Fruit fly (Drosophila melanogaster): Measurements from ENCODE around the gene CG15731.

Gene CG15731

DNA sequence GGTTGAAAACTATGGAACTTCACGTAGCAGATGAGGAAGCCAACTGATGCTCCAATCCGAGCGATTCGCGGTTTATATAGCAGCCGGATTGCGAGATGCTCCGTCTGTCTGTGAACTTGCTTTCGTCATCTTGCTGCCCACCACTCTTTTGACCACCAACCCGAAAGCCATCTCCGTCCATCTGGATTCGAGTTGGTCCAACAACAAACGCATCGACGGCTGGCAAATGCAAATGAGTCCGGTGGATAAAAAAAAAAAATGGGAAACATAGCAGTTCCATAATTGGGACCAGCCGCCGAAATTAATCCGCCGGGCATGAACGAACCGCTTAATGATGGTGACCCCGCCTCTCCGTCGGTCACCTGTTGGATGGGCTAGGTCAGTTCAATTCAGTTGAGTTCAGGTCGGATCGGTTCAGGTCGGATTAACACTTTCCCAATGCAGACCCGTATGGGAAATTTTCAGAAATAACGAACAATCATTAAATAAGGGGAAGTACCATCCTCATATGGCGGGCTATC is at the start of gene CG15731:
TSS of gene CG15731 (minus strand) at position 51 of the 521 bp plus-strand sequence.
- TF ChIP-seq bab1 (GFP tag; optimal IDR thresholded peaks at IDR 0.05) (no peak), CG5204 (GFP tag; optimal IDR thresholded peaks at IDR 0.05) (no peak), CG7045 (GFP tag; optimal IDR thresholded peaks at IDR 0.05) (no peak), toe (GFP tag; optimal IDR thresholded peaks at IDR 0.05) (no peak), tj (GFP tag; optimal IDR thresholded peaks at IDR 0.05) (no peak), CG14711 (tag; optimal IDR thresholded peaks at IDR 0.05) (no peak), CG33017 (tag; optimal IDR thresholded peaks at IDR 0.05) (no peak), CG11617 (GFP tag; optimal IDR thresholded peaks at IDR 0.05) (no peak), cic (GFP tag; optimal IDR thresholded peaks at IDR 0.05) (no peak), kay (GFP tag; ENCODE audit: borderline replicate concordance) (no peak), CG12768 (GFP tag; optimal IDR thresholded peaks at IDR 0.05) (no peak), Crg-1 (GFP tag; optimal IDR thresholded peaks at IDR 0.05) (no peak), Clk (GFP tag; optimal IDR thresholded peaks at IDR 0.05) (no peak), Hr96 (GFP tag; optimal IDR thresholded peaks at IDR 0.05) (no peak), CG7101 (tag; optimal IDR thresholded peaks at IDR 0.05) (no peak), Mnt (GFP tag; optimal IDR thresholded peaks at IDR 0.05) (no peak), pad (GFP tag; optimal IDR thresholded peaks at IDR 0.05) (no peak), cnc (optimal IDR thresholded peaks at IDR 0.05) (no peak), ovo (GFP tag; optimal IDR thresholded peaks at IDR 0.05) (no peak), CG1620 (GFP tag; optimal IDR thresholded peaks at IDR 0.05) (no peak)

DNA sequence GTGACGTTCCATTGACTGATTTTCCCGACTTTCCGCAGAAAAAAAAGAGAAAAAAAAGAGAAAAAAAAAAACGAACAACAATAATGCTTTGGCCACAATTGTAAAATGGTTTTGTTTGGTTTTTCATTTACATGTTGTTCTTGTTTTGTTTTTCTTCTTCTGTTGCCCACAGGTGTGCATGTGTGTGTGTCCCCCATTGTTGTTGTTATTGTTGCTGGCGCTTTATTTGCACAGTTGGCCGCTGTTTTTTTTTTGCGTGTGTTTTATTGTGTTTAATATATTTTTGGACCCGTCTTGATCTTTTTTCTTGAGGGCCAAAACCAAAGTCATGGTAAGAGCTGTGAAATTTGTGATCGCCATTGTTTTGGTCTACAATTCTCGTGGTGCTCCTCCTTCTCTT is 40.5 kb upstream of the CG15731 start:
- TF ChIP-seq tj (GFP tag; optimal IDR thresholded peaks at IDR 0.05) (no peak), pad (GFP tag; optimal IDR thresholded peaks at IDR 0.05) (no peak), cic (GFP tag; optimal IDR thresholded peaks at IDR 0.05) (no peak), CG12768 (GFP tag; optimal IDR thresholded peaks at IDR 0.05) (no peak), CG14711 (tag; optimal IDR thresholded peaks at IDR 0.05) (no peak), kay (GFP tag; ENCODE audit: borderline replicate concordance) (no peak), CG11617 (GFP tag; optimal IDR thresholded peaks at IDR 0.05) (no peak), Crg-1 (GFP tag; optimal IDR thresholded peaks at IDR 0.05) (no peak), CG7045 (GFP tag; optimal IDR thresholded peaks at IDR 0.05) (no peak), Hr96 (GFP tag; optimal IDR thresholded peaks at IDR 0.05) (no peak), CG7101 (tag; optimal IDR thresholded peaks at IDR 0.05) (no peak), CG1620 (GFP tag; optimal IDR thresholded peaks at IDR 0.05) (no peak), bab1 (GFP tag; optimal IDR thresholded peaks at IDR 0.05) (no peak)

DNA sequence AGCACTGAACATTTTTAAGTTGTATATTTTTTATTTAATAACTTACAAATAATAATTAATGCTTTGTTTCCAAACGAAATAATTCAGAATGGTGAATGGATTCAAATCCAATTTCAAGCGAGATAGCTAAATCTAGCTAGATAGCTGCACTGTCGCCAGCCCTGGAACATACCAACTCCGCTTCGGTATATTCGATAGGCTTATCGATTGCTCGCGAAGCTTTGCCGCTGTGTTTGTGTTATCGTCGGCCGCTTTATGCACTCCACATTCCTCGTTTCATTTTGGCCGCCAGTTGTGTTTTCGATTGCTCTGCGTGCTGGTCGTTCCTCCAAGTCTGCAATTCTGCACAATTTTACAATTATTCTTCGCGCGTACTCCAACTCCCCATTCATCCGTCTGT is 39.4 kb upstream of the CG15731 start, which contains the start of gene mdu:
TSS of gene mdu (plus strand) at position 259 of the 400 bp plus-strand sequence.
- TF ChIP-seq tj (GFP tag; optimal IDR thresholded peaks at IDR 0.05) (peak; percentile 19), kay (GFP tag; ENCODE audit: borderline replicate concordance) (no peak), bab1 (GFP tag; optimal IDR thresholded peaks at IDR 0.05) (peak; percentile 40), CG14711 (tag; optimal IDR thresholded peaks at IDR 0.05) (peak; percentile 50), toe (GFP tag; optimal IDR thresholded peaks at IDR 0.05) (no peak), cnc (optimal IDR thresholded peaks at IDR 0.05) (no peak), CG5204 (GFP tag; optimal IDR thresholded peaks at IDR 0.05) (peak; percentile 28)

DNA sequence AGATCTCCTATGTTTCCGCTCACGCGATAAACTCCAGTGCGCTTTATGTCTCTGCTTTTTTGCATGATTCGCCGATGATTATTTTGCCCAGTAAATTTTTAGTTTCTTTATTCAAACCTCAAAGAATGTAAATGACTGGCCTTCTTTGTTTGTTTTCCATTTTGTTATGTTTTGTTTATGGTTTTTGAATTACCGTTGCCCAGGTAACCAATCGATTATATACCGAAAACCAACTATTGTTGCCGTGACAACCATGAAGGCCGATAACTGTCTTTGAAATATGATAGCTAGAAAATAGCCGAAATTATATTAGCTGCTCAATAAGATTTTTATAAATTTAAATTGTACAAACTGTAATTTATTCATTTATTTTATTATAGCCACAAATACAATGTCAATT is 38.9 kb upstream of the CG15731 start, which contains the start of gene Mks1:
TSS of gene Mks1 (minus strand) at position 101 of the 400 bp plus-strand sequence.
- TF ChIP-seq kay (GFP tag; ENCODE audit: borderline replicate concordance) = no peak
- TF ChIP-seq CG7045 (GFP tag; optimal IDR thresholded peaks at IDR 0.05) = no peak
- TF ChIP-seq ovo (GFP tag; optimal IDR thresholded peaks at IDR 0.05) = no peak
- no peak for TF ChIP-seq CG33017 (tag; optimal IDR thresholded peaks at IDR 0.05)
- TF ChIP-seq CG7101 (tag; optimal IDR thresholded peaks at IDR 0.05) = no peak
- peak; percentile 66 for TF ChIP-seq CG14711 (tag; optimal IDR thresholded peaks at IDR 0.05)
- TF ChIP-seq Hr96 (GFP tag; optimal IDR thresholded peaks at IDR 0.05) = no peak
- no peak for TF ChIP-seq Clk (GFP tag; optimal IDR thresholded peaks at IDR 0.05)

DNA sequence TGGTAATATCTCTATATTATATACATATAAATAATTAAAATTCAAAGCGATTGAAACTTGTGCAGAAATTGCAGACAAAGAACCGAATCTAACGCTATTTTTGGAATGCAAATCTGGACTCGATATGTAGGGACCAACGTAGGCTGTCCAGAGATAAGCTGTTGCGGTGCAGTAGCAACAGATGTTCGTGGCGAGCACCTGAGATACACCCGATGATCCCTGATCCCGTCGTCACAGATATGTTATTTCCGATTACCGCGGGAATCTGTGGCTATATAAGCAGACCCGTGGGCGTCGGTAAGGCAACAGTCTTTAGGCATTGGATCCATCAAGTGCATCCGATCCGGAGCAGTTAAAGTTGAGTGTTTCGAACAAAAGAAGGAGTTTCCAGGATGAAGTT is 32.4 kb upstream of the CG15731 start, which contains the start of gene Lsp1alpha:
TSS of gene Lsp1alpha (plus strand) at position 301 of the 400 bp plus-strand sequence.
- no peak for TF ChIP-seq Hr96 (GFP tag; optimal IDR thresholded peaks at IDR 0.05)
- no peak for TF ChIP-seq pad (GFP tag; optimal IDR thresholded peaks at IDR 0.05)
- no peak for TF ChIP-seq Crg-1 (GFP tag; optimal IDR thresholded peaks at IDR 0.05)
- no peak for TF ChIP-seq CG12768 (GFP tag; optimal IDR thresholded peaks at IDR 0.05)
- TF ChIP-seq cic (GFP tag; optimal IDR thresholded peaks at IDR 0.05) = no peak
- no peak for TF ChIP-seq CG7045 (GFP tag; optimal IDR thresholded peaks at IDR 0.05)
- TF ChIP-seq toe (GFP tag; optimal IDR thresholded peaks at IDR 0.05) = no peak
- no peak for TF ChIP-seq CG14711 (tag; optimal IDR thresholded peaks at IDR 0.05)
- no peak for TF ChIP-seq tj (GFP tag; optimal IDR thresholded peaks at IDR 0.05)
- TF ChIP-seq CG33017 (tag; optimal IDR thresholded peaks at IDR 0.05) = no peak
- no peak for TF ChIP-seq CG7101 (tag; optimal IDR thresholded peaks at IDR 0.05)
- TF ChIP-seq bab1 (GFP tag; optimal IDR thresholded peaks at IDR 0.05) = no peak
- no peak for TF ChIP-seq cnc (optimal IDR thresholded peaks at IDR 0.05)
- TF ChIP-seq Mnt (GFP tag; optimal IDR thresholded peaks at IDR 0.05) = no peak
- no peak for TF ChIP-seq CG11617 (GFP tag; optimal IDR thresholded peaks at IDR 0.05)
- no peak for TF ChIP-seq CG1620 (GFP tag; optimal IDR thresholded peaks at IDR 0.05)
- TF ChIP-seq kay (GFP tag; ENCODE audit: borderline replicate concordance) = no peak
- no peak for TF ChIP-seq Clk (GFP tag; optimal IDR thresholded peaks at IDR 0.05)

DNA sequence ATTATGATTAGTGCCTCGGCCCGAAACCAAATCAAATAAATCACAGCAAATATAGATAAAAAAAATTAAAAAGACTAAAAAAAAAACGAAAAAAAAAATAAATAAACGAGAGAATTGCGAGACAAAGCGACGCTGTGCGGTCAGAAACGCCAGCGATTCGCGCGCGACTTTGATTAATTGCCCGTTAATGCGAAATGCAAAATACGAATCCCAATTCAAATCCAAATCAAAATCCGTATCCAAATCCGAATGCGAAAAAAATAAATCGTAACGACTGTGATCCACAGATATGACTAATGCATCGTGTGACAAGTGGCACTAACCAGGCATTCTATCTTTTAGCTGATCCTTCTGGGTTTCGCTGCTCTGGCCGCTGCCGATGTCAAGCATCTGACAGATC is 29.9 kb upstream of the CG15731 start:
- TF ChIP-seq CG33017 (tag; optimal IDR thresholded peaks at IDR 0.05) (no peak), ovo (GFP tag; optimal IDR thresholded peaks at IDR 0.05) (no peak), CG7101 (tag; optimal IDR thresholded peaks at IDR 0.05) (no peak), Clk (GFP tag; optimal IDR thresholded peaks at IDR 0.05) (no peak), CG14711 (tag; optimal IDR thresholded peaks at IDR 0.05) (no peak), tj (GFP tag; optimal IDR thresholded peaks at IDR 0.05) (no peak), cic (GFP tag; optimal IDR thresholded peaks at IDR 0.05) (no peak), kay (GFP tag; ENCODE audit: borderline replicate concordance) (no peak), Mnt (GFP tag; optimal IDR thresholded peaks at IDR 0.05) (no peak), bab1 (GFP tag; optimal IDR thresholded peaks at IDR 0.05) (no peak), CG5204 (GFP tag; optimal IDR thresholded peaks at IDR 0.05) (no peak), CG12768 (GFP tag; optimal IDR thresholded peaks at IDR 0.05) (no peak), pad (GFP tag; optimal IDR thresholded peaks at IDR 0.05) (no peak), Hr96 (GFP tag; optimal IDR thresholded peaks at IDR 0.05) (no peak)

Measured in whole organism, adult.